Worm (Caenorhabditis elegans) whole organism, L4 larva: ENCODE measurements around the gene spe-49.

Source experiments
- D1046.2 ChIP-seq: fragments of 200-800 bp; sonication (Bioruptor generic); IDR thresholded peaks from 2 replicates; pipeline ENCODE4 v1.3.6; 2022; ENCODE audit warnings: missing genetic modification characterization, missing compliant biosample characterization
- F37D6.2 ChIP-seq: sonication (generic microtip); optimal IDR thresholded peaks from 2 replicates; lab custom pipeline; 2016; ENCODE audit warnings: mild to moderate bottlenecking, missing genetic modification characterization, missing compliant biosample characterization
- F44E2.7 ChIP-seq: fragments of 200-800 bp; sonication (Bioruptor generic); IDR thresholded peaks from 2 replicates; pipeline ENCODE4 v2.1.2; 2022; ENCODE audit warnings: missing genetic modification characterization, missing compliant biosample characterization
- T20F7.1 ChIP-seq: fragments of 200-800 bp; sonication (Bioruptor generic); optimal IDR thresholded peaks from 2 replicates; lab custom pipeline; 2018; ENCODE audit warnings: mild to moderate bottlenecking, missing genetic modification characterization, missing compliant biosample characterization
- T26A8.4 ChIP-seq: fragments of 200-800 bp; sonication (Bioruptor generic); IDR thresholded peaks from 2 replicates; pipeline ENCODE4 v1.3.6; 2022; ENCODE audit warnings: missing genetic modification characterization, missing compliant biosample characterization
- Y48G9A.11 ChIP-seq: fragments of 200-800 bp; sonication (Bioruptor generic); IDR thresholded peaks from 2 replicates; pipeline ENCODE4 v1.3.6; 2022; ENCODE audit warnings: missing genetic modification reagents, missing genetic modification characterization, missing compliant biosample characterization
- ZK546.5 ChIP-seq, 2 experiments: sonication (generic microtip); optimal IDR thresholded peaks; 2 replicates each; lab custom pipeline; 2017; ENCODE audit warnings: missing biosample characterization in 2 of 2, missing genetic modification characterization in 2 of 2
- aha-1 ChIP-seq: fragments of 150-350 bp; peaks from one replicate; lab custom pipeline; 2014; ENCODE audit warnings: missing biosample characterization, missing genetic modification characterization
- ama-1 ChIP-seq: fragments of 150-350 bp; optimal IDR thresholded peaks from 2 replicates; lab custom pipeline; 2014; ENCODE audit warnings: inconsistent platforms, mixed read lengths
- arid-1 ChIP-seq: fragments of 200-800 bp; sonication (Bioruptor generic); conservative IDR thresholded peaks from 2 replicates; pipeline ENCODE4 v1.3.6; 2022; ENCODE audit warnings: missing genetic modification reagents, missing genetic modification characterization, missing compliant biosample characterization
- attf-4 ChIP-seq: sonication (generic microtip); optimal IDR thresholded peaks from 3 replicates; lab custom pipeline; 2017; ENCODE audit warnings: missing biosample characterization, missing genetic modification characterization
- ceh-20 ChIP-seq: fragments of 200-800 bp; sonication (Bioruptor generic); IDR thresholded peaks from 2 replicates; pipeline ENCODE4 v1.3.6; 2022; ENCODE audit warnings: missing genetic modification reagents, missing genetic modification characterization, missing compliant biosample characterization
- ceh-32 ChIP-seq: sonication (generic microtip); optimal IDR thresholded peaks from 2 replicates; lab custom pipeline; 2016; ENCODE audit warnings: mild to moderate bottlenecking, missing genetic modification characterization, missing compliant biosample characterization; ENCODE audit not compliant: poor library complexity
- ceh-62 ChIP-seq: sonication (generic microtip); optimal IDR thresholded peaks from 2 replicates; lab custom pipeline; 2017; ENCODE audit warnings: missing biosample characterization, missing genetic modification characterization
- daf-16 ChIP-seq, 3 experiments: sonication (generic microtip); optimal IDR thresholded peaks; 2 replicates each; lab custom pipeline; 2016 to 2017; ENCODE audit warnings: missing genetic modification characterization in 3 of 3, missing genetic modification reagents in 3 of 3, mild to moderate bottlenecking in 2 of 3, missing compliant biosample characterization in 2 of 3, missing biosample characterization in 1 of 3, moderate library complexity in 1 of 3
- daf-19 ChIP-seq: fragments of 200-800 bp; sonication (Bioruptor generic); conservative IDR thresholded peaks from 2 replicates; pipeline ENCODE4 v1.3.6; 2022; ENCODE audit warnings: missing genetic modification characterization, missing compliant biosample characterization
- daf-8 ChIP-seq: fragments of 200-800 bp; sonication (Bioruptor generic); IDR thresholded peaks from 2 replicates; pipeline ENCODE4 v1.3.6; 2022; ENCODE audit warnings: missing genetic modification characterization, missing compliant biosample characterization
- dmd-6 ChIP-seq: fragments of 200-800 bp; sonication (Bioruptor generic); IDR thresholded peaks from 2 replicates; pipeline ENCODE4 v1.3.6; 2022; ENCODE audit warnings: missing genetic modification reagents, missing genetic modification characterization, missing compliant biosample characterization
- dmd-8 ChIP-seq: fragments of 200-800 bp; sonication (Bioruptor generic); IDR thresholded peaks from 2 replicates; pipeline ENCODE4 v1.3.6; 2022; ENCODE audit warnings: missing genetic modification characterization, missing compliant biosample characterization
- dpl-1 ChIP-seq: fragments of 150-350 bp; optimal IDR thresholded peaks from 2 replicates; lab custom pipeline; 2014; ENCODE audit warnings: missing biosample characterization, missing genetic modification reagents, missing genetic modification characterization
- duxl-1 ChIP-seq: sonication (generic microtip); optimal IDR thresholded peaks from 2 replicates; lab custom pipeline; 2016; ENCODE audit warnings: mild to moderate bottlenecking, missing genetic modification characterization, moderate library complexity, missing compliant biosample characterization; ENCODE audit not compliant: poor library complexity
- dve-1 ChIP-seq: sonication (generic microtip); optimal IDR thresholded peaks from 2 replicates; lab custom pipeline; 2017; ENCODE audit warnings: antibody characterized with exemption, mild to moderate bottlenecking, missing genetic modification characterization, missing compliant biosample characterization; ENCODE audit not compliant: insufficient read depth
- egl-43 ChIP-seq: fragments of 200-800 bp; sonication (Bioruptor generic); IDR thresholded peaks from 2 replicates; pipeline ENCODE4 v1.3.6; 2022; ENCODE audit warnings: missing genetic modification reagents, missing genetic modification characterization, missing compliant biosample characterization
- hlh-30 ChIP-seq: sonication (generic microtip); optimal IDR thresholded peaks from 2 replicates; lab custom pipeline; 2017; ENCODE audit warnings: antibody characterized with exemption, mild to moderate bottlenecking, missing genetic modification characterization, missing compliant biosample characterization; ENCODE audit not compliant: insufficient read depth
- lin-29 ChIP-seq: fragments of 200-800 bp; sonication (Bioruptor generic); IDR thresholded peaks from 2 replicates; pipeline ENCODE4 v1.3.6; 2022; ENCODE audit warnings: missing genetic modification reagents, missing genetic modification characterization, missing compliant biosample characterization
- lin-38 ChIP-seq: fragments of 200-800 bp; sonication (Bioruptor generic); IDR thresholded peaks from 2 replicates; pipeline ENCODE4 v1.3.6; 2022; ENCODE audit warnings: missing genetic modification reagents, missing genetic modification characterization, missing compliant biosample characterization
- lsy-2 ChIP-seq, 2 experiments: fragments of 150-350 bp in 1 of 2; sonication (generic microtip) in 1 of 2; optimal IDR thresholded peaks; 2 replicates each; lab custom pipeline; 2014 to 2017; ENCODE audit warnings: missing biosample characterization in 2 of 2, missing genetic modification characterization in 2 of 2
- mdl-1 ChIP-seq, 2 experiments: fragments of 150-350 bp in 1 of 2; sonication (generic microtip) in 1 of 2; optimal IDR thresholded peaks; 2 replicates each; lab custom pipeline; 2014 to 2017; ENCODE audit warnings: missing biosample characterization in 2 of 2, missing genetic modification characterization in 2 of 2
- mep-1 ChIP-seq: fragments of 150-350 bp; sonication (generic microtip); optimal IDR thresholded peaks from 3 replicates; lab custom pipeline; 2014; ENCODE audit warnings: missing biosample characterization, missing genetic modification characterization
- mes-2 ChIP-seq: sonication (generic microtip); optimal IDR thresholded peaks from 2 replicates; lab custom pipeline; 2016; ENCODE audit warnings: missing genotype, mild to moderate bottlenecking, missing genetic modification characterization, missing compliant biosample characterization; ENCODE audit not compliant: poor library complexity, severe bottlenecking
- mxl-3 ChIP-seq: fragments of 200-800 bp; sonication (Bioruptor generic); optimal IDR thresholded peaks from 2 replicates; lab custom pipeline; 2018; ENCODE audit warnings: mild to moderate bottlenecking, missing genetic modification characterization, missing compliant biosample characterization
- nhr-10 ChIP-seq: fragments of 150-350 bp; optimal IDR thresholded peaks from 2 replicates; lab custom pipeline; 2014; ENCODE audit warnings: missing biosample characterization, missing genetic modification characterization
- nhr-102 ChIP-seq: sonication (generic microtip); optimal IDR thresholded peaks from 2 replicates; lab custom pipeline; 2016; ENCODE audit warnings: mild to moderate bottlenecking, missing genetic modification characterization, moderate library complexity, missing compliant biosample characterization
- nhr-11 ChIP-seq: fragments of 150-350 bp; optimal IDR thresholded peaks from 2 replicates; lab custom pipeline; 2014; ENCODE audit warnings: missing biosample characterization, missing genetic modification characterization
- nhr-111 ChIP-seq: fragments of 200-800 bp; sonication (Bioruptor generic); optimal IDR thresholded peaks from 2 replicates; lab custom pipeline; 2018; ENCODE audit warnings: mild to moderate bottlenecking, missing genetic modification characterization, missing compliant biosample characterization
- nhr-41 ChIP-seq: fragments of 200-800 bp; sonication (Bioruptor generic); IDR thresholded peaks from 2 replicates; pipeline ENCODE4 v1.3.6; 2022; ENCODE audit warnings: missing genetic modification reagents, missing genetic modification characterization, missing compliant biosample characterization
- nhr-6 ChIP-seq: fragments of 150-350 bp; optimal IDR thresholded peaks from 2 replicates; lab custom pipeline; 2014; ENCODE audit warnings: missing biosample characterization, missing genetic modification characterization
- pha-4 ChIP-seq, 2 experiments: fragments of 150-350 bp in 1 of 2; fragments of 200-800 bp in 1 of 2; sonication (Bioruptor generic) in 1 of 2; IDR thresholded peaks in 1 of 2; optimal IDR thresholded peaks in 1 of 2; 2 replicates each; pipeline versions ENCODE4 v1.3.6 to Lab custom; 2014 to 2022; ENCODE audit warnings: missing genetic modification characterization in 2 of 2, missing genetic modification reagents in 2 of 2, missing biosample characterization in 1 of 2, missing compliant biosample characterization in 1 of 2
- php-3 ChIP-seq: fragments of 200-800 bp; sonication (Bioruptor generic); IDR thresholded peaks from 2 replicates; pipeline ENCODE4 v1.3.6; 2022; ENCODE audit warnings: missing genetic modification reagents, missing genetic modification characterization, missing compliant biosample characterization
- pqm-1 ChIP-seq: sonication (generic microtip); optimal IDR thresholded peaks from 2 replicates; lab custom pipeline; 2017; ENCODE audit warnings: missing biosample characterization, missing genetic modification characterization
- rbr-2 ChIP-seq: sonication (generic microtip); optimal IDR thresholded peaks from 2 replicates; lab custom pipeline; 2016; ENCODE audit warnings: missing genotype, missing genetic modification characterization, missing compliant biosample characterization
- spr-3 ChIP-seq: fragments of 200-800 bp; sonication (Bioruptor generic); optimal IDR thresholded peaks from 2 replicates; lab custom pipeline; 2018; ENCODE audit warnings: mild to moderate bottlenecking, missing genetic modification characterization, missing compliant biosample characterization
- tag-97 ChIP-seq: fragments of 200-800 bp; sonication (Bioruptor generic); IDR thresholded peaks from 2 replicates; pipeline ENCODE4 v1.3.6; 2022; ENCODE audit warnings: missing genetic modification characterization, missing compliant biosample characterization
- tra-1 ChIP-seq: fragments of 200-800 bp; sonication (Bioruptor generic); IDR thresholded peaks from 2 replicates; pipeline ENCODE4 v1.3.6; 2022; ENCODE audit warnings: missing genetic modification reagents, missing genetic modification characterization, missing compliant biosample characterization
- unc-62 ChIP-seq, 3 experiments: fragments of 150-350 bp in 1 of 3; sonication (generic microtip); optimal IDR thresholded peaks in 2 of 3; peaks in 1 of 3; 1 replicate in 1 of 3; 2 replicates in 2 of 3; lab custom pipeline; 2014 to 2017; ENCODE audit warnings: missing biosample characterization in 3 of 3, missing genetic modification characterization in 3 of 3, missing genetic modification reagents in 3 of 3, missing genotype in 1 of 3
- zag-1 ChIP-seq: fragments of 150-350 bp; optimal IDR thresholded peaks from 2 replicates; lab custom pipeline; 2014; ENCODE audit warnings: missing biosample characterization, missing genetic modification characterization
- ztf-11 ChIP-seq: fragments of 150-350 bp; optimal IDR thresholded peaks from 2 replicates; lab custom pipeline; 2014; ENCODE audit warnings: missing biosample characterization, missing genetic modification characterization

The spe-49 gene

ce11 chrV:6276205-6276604, 5.0 kb upstream of the spe-49 start, which contains the start of gene F31F7.1 (continued):
- peak; percentile 45 for TF ChIP-seq T20F7.1 (GFP tag; lab: Kevin White, UChicago)
- peak; percentile 64 for TF ChIP-seq mxl-3 (GFP tag; lab: Kevin White, UChicago)
- TF ChIP-seq pqm-1 (tag; lab: Kevin White, UChicago), result peak; percentile 97
- TF ChIP-seq mdl-1 (tag; optimal IDR thresholded peaks at IDR 0.05; lab: Kevin White, UChicago), result peak in 1 of 2 experiments; percentile 82
- 0 out of 2 replicates have a peak, but pooled peaks have one; percentile 15 for TF ChIP-seq pha-4 (GFP tag; IDR thresholded peaks at IDR 0.05; lab: Robert Waterston, UW)
- TF ChIP-seq pha-4 (tag; optimal IDR thresholded peaks at IDR 0.05; lab: Kevin White, UChicago), result no peak
- TF ChIP-seq daf-16 (GFP tag; optimal IDR thresholded peaks at IDR 0.05; lab: Kevin White, UChicago), result peak in 1 of 2 experiments; percentile 48
- peak; percentile 98 for TF ChIP-seq daf-16 (tag; optimal IDR thresholded peaks at IDR 0.05; lab: Kevin White, UChicago)
- peak; percentile 70 for TF ChIP-seq hlh-30 (tag; lab: Kevin White, UChicago)
- TF ChIP-seq unc-62 (GFP tag; optimal IDR thresholded peaks at IDR 0.05 in 1 of 2; lab: Kevin White, UChicago), result peak in 1 of 2 experiments; percentile 96
- TF ChIP-seq unc-62 (tag; optimal IDR thresholded peaks at IDR 0.05; lab: Kevin White, UChicago), result no peak
- no peak for TF ChIP-seq zag-1 (tag; lab: Kevin White, UChicago)
- TF ChIP-seq mep-1 (tag; lab: Kevin White, UChicago), result peak; percentile 60
- TF ChIP-seq nhr-102 (tag; lab: Kevin White, UChicago), result peak; percentile 56
- peak; percentile 92 for TF ChIP-seq nhr-10 (tag; lab: Kevin White, UChicago)
- TF ChIP-seq F37D6.2 (tag; lab: Kevin White, UChicago), result no peak
- TF ChIP-seq nhr-41 (GFP tag; lab: Robert Waterston, UW), result peak; percentile 32; the same call in 1 of the 2 replicates
- no peak for TF ChIP-seq ztf-11
- TF ChIP-seq lin-38, result no peak
- TF ChIP-seq tra-1, result peak; percentile 45; the same call in 1 of the 2 replicates
- no peak for TF ChIP-seq rbr-2 (tag; lab: Kevin White, UChicago)
- TF ChIP-seq mes-2, result peak; percentile 31
- TF ChIP-seq egl-43 (GFP tag; lab: Robert Waterston, UW), result no peak
- no peak for TF ChIP-seq lin-29 (GFP tag; lab: Robert Waterston, UW)
- peak; percentile 27; the same call in 1 of the 2 replicates for TF ChIP-seq php-3 (GFP tag; lab: Robert Waterston, UW)

ce11 chrV:6277178-6277834, 3.9 kb upstream of the spe-49 start:
- TF ChIP-seq tag-97 (no peak), nhr-11 (tag; lab: Kevin White, UChicago) (no peak), ceh-20 (GFP tag; lab: Robert Waterston, UW) (0 out of 2 replicates have a peak, but pooled peaks have one; percentile 6), nhr-6 (tag; lab: Kevin White, UChicago) (no peak), ama-1 (lab: Kevin White, UChicago) (peak; percentile 86), T20F7.1 (GFP tag; lab: Kevin White, UChicago) (no peak), T26A8.4 (GFP tag; lab: Robert Waterston, UW) (no peak), arid-1 (no peak), dpl-1 (GFP tag; lab: Kevin White, UChicago) (no peak), dve-1 (peak; percentile 23), nhr-111 (no peak), dmd-6 (peak; percentile 24; the same call in 1 of the 2 replicates), ceh-62 (tag; lab: Kevin White, UChicago) (no peak), daf-19 (GFP tag; lab: Robert Waterston, UW) (no peak), ceh-32 (tag; lab: Kevin White, UChicago) (no peak), dmd-8 (GFP tag; lab: Robert Waterston, UW) (no peak), spr-3 (GFP tag; lab: Kevin White, UChicago) (no peak), attf-4 (tag; lab: Kevin White, UChicago) (no peak), lsy-2 (tag; optimal IDR thresholded peaks at IDR 0.05; lab: Kevin White, UChicago) (no peak), daf-8 (GFP tag; lab: Robert Waterston, UW) (no peak), nhr-102 (tag; lab: Kevin White, UChicago) (no peak), duxl-1 (tag; lab: Kevin White, UChicago) (no peak), mep-1 (tag; lab: Kevin White, UChicago) (peak; percentile 21), Y48G9A.11 (GFP tag; lab: Robert Waterston, UW) (no peak), D1046.2 (no peak), aha-1 (tag; lab: Kevin White, UChicago) (peak; percentile 91), F44E2.7 (GFP tag; lab: Robert Waterston, UW) (no peak), ZK546.5 (tag; optimal IDR thresholded peaks at IDR 0.05; lab: Kevin White, UChicago) (no peak)
